Fruit fly (Drosophila melanogaster): ENCODE measurements around the gene Appl.

DNA sequence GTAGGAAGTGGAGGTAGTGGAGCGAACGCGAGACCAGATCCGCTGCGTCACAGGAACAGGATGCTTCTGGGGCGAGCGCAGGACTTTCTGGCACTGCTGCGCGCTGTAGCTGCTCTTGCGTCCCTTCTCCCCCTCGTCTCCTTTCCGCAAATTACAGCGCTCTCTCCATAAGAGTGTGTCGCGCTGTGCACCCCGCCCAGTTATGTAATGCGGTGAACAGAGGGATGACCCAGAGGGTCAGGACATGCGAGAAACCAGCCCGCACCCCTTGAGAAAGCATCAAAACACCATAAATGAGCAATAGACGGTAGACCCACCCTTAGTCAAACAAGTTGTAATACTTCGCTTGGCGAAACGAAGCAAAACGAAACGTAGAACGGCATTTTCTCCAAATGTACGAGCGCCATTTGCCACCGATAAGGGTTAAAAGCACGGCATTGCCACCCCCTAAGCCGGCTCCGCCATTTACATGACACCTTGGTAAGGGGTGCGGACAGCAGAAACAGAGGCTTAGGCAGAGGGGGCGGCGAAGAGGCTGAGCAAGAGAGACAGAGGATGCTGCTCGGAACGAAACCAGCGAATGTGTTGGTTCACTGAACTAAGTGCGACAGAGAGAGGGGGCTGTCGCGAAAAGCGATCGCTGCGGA, 10.0 kb upstream of the Appl start:
- no peak for TF ChIP-seq psq (optimal IDR thresholded peaks at IDR 0.05)
- no peak for TF ChIP-seq Myc (optimal IDR thresholded peaks at IDR 0.05)
- no peak for TF ChIP-seq insv (optimal IDR thresholded peaks at IDR 0.05)
- no peak for TF ChIP-seq ttk (optimal IDR thresholded peaks at IDR 0.05)
- no peak for TF ChIP-seq h (optimal IDR thresholded peaks at IDR 0.05)
- no peak for TF ChIP-seq Sin3A (optimal IDR thresholded peaks at IDR 0.05)
